Fruit fly (Drosophila melanogaster) whole organism, embryonic: ENCODE measurements around the gene Uba4.

ENCODE experiments used
- Bteb2 ChIP-seq: fragments of 200-800 bp; sonication (Bioruptor generic); optimal IDR thresholded peaks from 2 replicates; lab custom pipeline; 2016; ENCODE audit warnings: missing biosample characterization, missing genetic modification characterization
- CG10147 ChIP-seq: fragments of 200-800 bp; sonication (Bioruptor generic); optimal IDR thresholded peaks from 2 replicates; lab custom pipeline; 2019; ENCODE audit warnings: missing biosample characterization, mild to moderate bottlenecking, missing genetic modification characterization, moderate library complexity
- CG10431 ChIP-seq: fragments of 200-800 bp; sonication (Bioruptor generic); optimal IDR thresholded peaks from 3 replicates; lab custom pipeline; 2018; ENCODE audit warnings: missing biosample characterization, mild to moderate bottlenecking, missing genetic modification characterization
- CG10565 ChIP-seq: fragments of 200-800 bp; sonication (Bioruptor generic); optimal IDR thresholded peaks from 3 replicates; lab custom pipeline; 2016; ENCODE audit warnings: missing biosample characterization, mild to moderate bottlenecking, missing genetic modification characterization
- CG11456 ChIP-seq: fragments of 200-800 bp; sonication (Bioruptor generic); IDR thresholded peaks from 3 replicates; pipeline ENCODE4 v1.3.6; 2022; ENCODE audit warnings: missing biosample characterization, missing genetic modification characterization
- CG13296 ChIP-seq: fragments of 200-800 bp; sonication (Bioruptor generic); optimal IDR thresholded peaks from 3 replicates; lab custom pipeline; 2018; ENCODE audit warnings: missing biosample characterization, mild to moderate bottlenecking, missing genetic modification characterization
- CG13624 ChIP-seq: fragments of 200-800 bp; sonication (Bioruptor generic); optimal IDR thresholded peaks from 2 replicates; lab custom pipeline; 2016; ENCODE audit warnings: missing biosample characterization, missing genetic modification characterization
- CG14667 ChIP-seq: fragments of 200-800 bp; sonication (Bioruptor generic); IDR thresholded peaks from 2 replicates; pipeline ENCODE4 v1.3.6; 2022; ENCODE audit warnings: missing biosample characterization, missing genetic modification characterization
- CG15073 ChIP-seq: fragments of 200-800 bp; sonication (Bioruptor generic); optimal IDR thresholded peaks from 2 replicates; lab custom pipeline; 2016; ENCODE audit warnings: missing biosample characterization, missing genetic modification characterization
- CG1603 ChIP-seq: fragments of 200-800 bp; sonication (Bioruptor generic); optimal IDR thresholded peaks from 2 replicates; lab custom pipeline; 2019; ENCODE audit warnings: missing biosample characterization, mild to moderate bottlenecking, missing genetic modification characterization, moderate library complexity
- CG17186 ChIP-seq: fragments of 200-800 bp; sonication (Bioruptor generic); optimal IDR thresholded peaks from 3 replicates; lab custom pipeline; 2017; ENCODE audit warnings: missing biosample characterization, missing genetic modification reagents, missing genetic modification characterization
- CG17328 ChIP-seq: fragments of 200-800 bp; sonication (Bioruptor generic); IDR thresholded peaks from 2 replicates; pipeline ENCODE4 v1.3.6; 2022; ENCODE audit warnings: missing biosample characterization, missing genetic modification characterization
- CG30403 ChIP-seq: fragments of 200-800 bp; sonication (Bioruptor generic); optimal IDR thresholded peaks from 3 replicates; lab custom pipeline; 2016; ENCODE audit warnings: missing biosample characterization, missing genetic modification characterization
- CG3995 ChIP-seq: fragments of 200-800 bp; sonication (Bioruptor generic); optimal IDR thresholded peaks from 3 replicates; lab custom pipeline; 2016; ENCODE audit warnings: missing biosample characterization, missing genetic modification characterization
- CG6654 ChIP-seq: fragments of 200-800 bp; sonication (Bioruptor generic); optimal IDR thresholded peaks from 2 replicates; lab custom pipeline; 2017; ENCODE audit warnings: missing biosample characterization, mild to moderate bottlenecking, missing genetic modification characterization
- CG6765 ChIP-seq: fragments of 200-800 bp; sonication (Bioruptor generic); optimal IDR thresholded peaks from 3 replicates; lab custom pipeline; 2017; ENCODE audit warnings: missing biosample characterization, mild to moderate bottlenecking, missing genetic modification characterization
- CG7556 ChIP-seq: fragments of 200-800 bp; sonication (Bioruptor generic); optimal IDR thresholded peaks from 2 replicates; lab custom pipeline; 2017; ENCODE audit warnings: missing biosample characterization, mild to moderate bottlenecking, missing genetic modification characterization
- CG8924 ChIP-seq: fragments of 200-800 bp; optimal IDR thresholded peaks from 3 replicates; lab custom pipeline; 2019; ENCODE audit warnings: missing biosample characterization, mild to moderate bottlenecking, missing genetic modification characterization, moderate library complexity
- D ChIP-seq, 2 experiments: fragments of 200-800 bp in 1 of 2; fragments of >200 bp in 1 of 2; sonication (Bioruptor generic) in 1 of 2; optimal IDR thresholded peaks; 2 replicates in 1 of 2; 3 replicates in 1 of 2; lab custom pipeline; 2017; ENCODE audit warnings: mild to moderate bottlenecking in 1 of 2, missing biosample characterization in 1 of 2, missing genetic modification characterization in 1 of 2, missing genetic modification reagents in 1 of 2
- Deaf1 ChIP-seq: fragments of 200-800 bp; optimal IDR thresholded peaks from 3 replicates; lab custom pipeline; 2019; ENCODE audit warnings: missing biosample characterization, mild to moderate bottlenecking, missing genetic modification characterization, moderate library complexity
- ERR ChIP-seq: fragments of 200-800 bp; sonication (Bioruptor generic); optimal IDR thresholded peaks from 2 replicates; lab custom pipeline; 2016; ENCODE audit warnings: missing biosample characterization, missing genetic modification characterization
- Eip74EF ChIP-seq, 2 experiments: fragments of 200-800 bp in 1 of 2; fragments of >200 bp in 1 of 2; sonication (Bioruptor generic) in 1 of 2; optimal IDR thresholded peaks; 2 replicates each; lab custom pipeline; 2017 to 2019; ENCODE audit warnings: missing biosample characterization in 2 of 2, missing genetic modification characterization in 2 of 2, mild to moderate bottlenecking in 1 of 2, moderate library complexity in 1 of 2
- HHEX ChIP-seq: fragments of 200-800 bp; sonication (Bioruptor generic); optimal IDR thresholded peaks from 3 replicates; lab custom pipeline; 2017; ENCODE audit warnings: missing biosample characterization, mild to moderate bottlenecking, missing genetic modification characterization, missing genetic modification reagents
- MBD-R2 ChIP-seq: fragments of 200-800 bp; sonication (Bioruptor generic); IDR thresholded peaks from 2 replicates; pipeline ENCODE4 v1.3.6; 2022; ENCODE audit warnings: missing biosample characterization, missing genetic modification characterization
- Max ChIP-seq: fragments of 200-800 bp; sonication (Bioruptor generic); optimal IDR thresholded peaks from 2 replicates; lab custom pipeline; 2016; ENCODE audit warnings: missing biosample characterization, mild to moderate bottlenecking, missing genetic modification characterization
- Mes4 ChIP-seq: fragments of 200-800 bp; sonication (Bioruptor generic); optimal IDR thresholded peaks from 2 replicates; lab custom pipeline; 2016; ENCODE audit warnings: missing biosample characterization, missing genetic modification characterization
- Scr ChIP-seq: fragments of 200-800 bp; sonication (Bioruptor generic); IDR thresholded peaks from 2 replicates; pipeline ENCODE4 v1.3.6; 2022; ENCODE audit warnings: missing biosample characterization, missing genetic modification characterization; ENCODE audit not compliant: partially characterized antibody
- Six4 ChIP-seq: fragments of 200-800 bp; sonication (Bioruptor generic); optimal IDR thresholded peaks from 2 replicates; lab custom pipeline; 2016; ENCODE audit warnings: missing biosample characterization, missing genetic modification characterization
- al ChIP-seq: fragments of 200-800 bp; sonication (Bioruptor generic); IDR thresholded peaks from 2 replicates; pipeline ENCODE4 v1.3.6; 2022; ENCODE audit warnings: missing biosample characterization, missing genetic modification characterization
- ash1 ChIP-seq: fragments of 200-800 bp; sonication (Bioruptor generic); optimal IDR thresholded peaks from 2 replicates; lab custom pipeline; 2018; ENCODE audit warnings: missing biosample characterization, mild to moderate bottlenecking, missing genetic modification characterization
- bbx ChIP-seq: fragments of 200-800 bp; sonication (Bioruptor generic); IDR thresholded peaks from 2 replicates; pipeline ENCODE4 v1.3.6; 2022; ENCODE audit warnings: missing biosample characterization, missing genetic modification characterization; ENCODE audit not compliant: partially characterized antibody
- cad ChIP-seq: fragments of >200 bp; optimal IDR thresholded peaks from 2 replicates; lab custom pipeline; 2017; ENCODE audit warnings: missing biosample characterization, missing genetic modification characterization
- croc ChIP-seq: fragments of 200-800 bp; sonication (Bioruptor generic); conservative IDR thresholded peaks from 3 replicates; pipeline ENCODE4 v1.3.6; 2022; ENCODE audit warnings: missing biosample characterization, missing genetic modification characterization
- crol ChIP-seq: fragments of 200-800 bp; sonication (Bioruptor generic); IDR thresholded peaks from 2 replicates; pipeline ENCODE4 v1.3.6; 2022; ENCODE audit warnings: missing biosample characterization, missing genetic modification characterization
- fu2 ChIP-seq: fragments of 200-800 bp; sonication (Bioruptor generic); optimal IDR thresholded peaks from 2 replicates; lab custom pipeline; 2016; ENCODE audit warnings: missing biosample characterization, missing genetic modification characterization
- insv ChIP-seq, 2 experiments: fragments of 200-800 bp; sonication (Bioruptor generic); optimal IDR thresholded peaks; 3 replicates each; lab custom pipeline; 2016 to 2018; ENCODE audit warnings: missing biosample characterization in 2 of 2, missing genetic modification characterization in 2 of 2
- kni ChIP-seq: fragments of 200-800 bp; sonication (Bioruptor generic); optimal IDR thresholded peaks from 3 replicates; lab custom pipeline; 2017; ENCODE audit warnings: mild to moderate bottlenecking, missing biosample characterization, missing genetic modification reagents, missing genetic modification characterization
- lbe ChIP-seq: fragments of 200-800 bp; sonication (Bioruptor generic); optimal IDR thresholded peaks from 2 replicates; lab custom pipeline; 2016; ENCODE audit warnings: missing biosample characterization, mild to moderate bottlenecking, missing genetic modification characterization
- lilli ChIP-seq: fragments of 200-800 bp; sonication (Bioruptor generic); optimal IDR thresholded peaks from 3 replicates; lab custom pipeline; 2016; ENCODE audit warnings: missing biosample characterization, missing genetic modification characterization
- nerfin-1 ChIP-seq: fragments of 200-800 bp; sonication (Bioruptor generic); optimal IDR thresholded peaks from 3 replicates; lab custom pipeline; 2019; ENCODE audit warnings: missing biosample characterization, mild to moderate bottlenecking, missing genetic modification characterization, moderate library complexity
- otp ChIP-seq: fragments of 200-800 bp; sonication (Bioruptor generic); IDR thresholded peaks from 3 replicates; pipeline ENCODE4, ENCODE4 v1.3.6; 2022; ENCODE audit warnings: missing biosample characterization, missing genetic modification characterization
- pros ChIP-seq: fragments of 200-800 bp; sonication (Bioruptor generic); optimal IDR thresholded peaks from 3 replicates; lab custom pipeline; 2019; ENCODE audit warnings: missing biosample characterization, mild to moderate bottlenecking, missing genetic modification characterization, moderate library complexity
- ranshi ChIP-seq: fragments of 200-800 bp; sonication (Bioruptor generic); IDR thresholded peaks from 2 replicates; pipeline ENCODE4 v1.3.6; 2022; ENCODE audit warnings: missing biosample characterization, missing genetic modification characterization
- sd ChIP-seq: fragments of 200-800 bp; sonication (Bioruptor generic); optimal IDR thresholded peaks from 3 replicates; lab custom pipeline; 2018; ENCODE audit warnings: missing biosample characterization, mild to moderate bottlenecking, missing genetic modification characterization, moderate library complexity
- sug ChIP-seq: fragments of 200-800 bp; optimal IDR thresholded peaks from 2 replicates; lab custom pipeline; 2019; ENCODE audit warnings: missing biosample characterization, mild to moderate bottlenecking, missing genetic modification characterization, moderate library complexity
- tgo ChIP-seq: fragments of 200-800 bp; sonication (Bioruptor generic); IDR thresholded peaks from 3 replicates; pipeline ENCODE4 v1.3.6; 2022; ENCODE audit warnings: missing biosample characterization, missing genetic modification characterization
- tna ChIP-seq: fragments of 200-800 bp; sonication (Bioruptor generic); IDR thresholded peaks from 2 replicates; pipeline ENCODE4 v1.3.6; 2022; ENCODE audit warnings: missing biosample characterization, missing genetic modification characterization; ENCODE audit not compliant: partially characterized antibody
- trh ChIP-seq: fragments of 200-800 bp; sonication (Bioruptor generic); optimal IDR thresholded peaks from 2 replicates; lab custom pipeline; 2016; ENCODE audit warnings: missing biosample characterization, missing genetic modification characterization
- vnd ChIP-seq: fragments of 200-800 bp; sonication (Bioruptor generic); IDR thresholded peaks from 3 replicates; pipeline ENCODE4 v1.3.6; 2022; ENCODE audit warnings: missing biosample characterization, missing genetic modification characterization; ENCODE audit not compliant: partially characterized antibody

Gene Uba4

dm6 chr2L:8521724-8522309, 4.6 kb downstream of the Uba4 start, which contains the start of gene Acer (continued):
- TF ChIP-seq CG13296 (GFP tag; lab: Kevin White, UChicago), result peak; percentile 22
- peak; percentile 66 for TF ChIP-seq pros
- peak; percentile 13; the same call in 1 of the 2 replicates for TF ChIP-seq tna
- TF ChIP-seq trh (GFP tag; lab: Kevin White, UChicago), result no peak
- no peak for TF ChIP-seq HHEX (GFP tag; lab: Kevin White, UChicago)
- no peak; the same call in 2 of the 3 replicates for TF ChIP-seq tgo
- no peak for TF ChIP-seq lilli (GFP tag; lab: Kevin White, UChicago)
- TF ChIP-seq Six4 (GFP tag; lab: Kevin White, UChicago), result no peak
- TF ChIP-seq sug (tag; lab: Kevin White, UChicago), result peak; percentile 41
- no peak for TF ChIP-seq al (GFP tag; lab: Robert Waterston, UW)
- no peak for TF ChIP-seq crol
- TF ChIP-seq ranshi (GFP tag; lab: Robert Waterston, UW), result no peak
- TF ChIP-seq CG17186 (GFP tag; lab: Kevin White, UChicago), result no peak
- TF ChIP-seq Bteb2 (GFP tag; lab: Kevin White, UChicago), result no peak
- no peak for TF ChIP-seq Max (GFP tag; lab: Kevin White, UChicago)
- no peak for TF ChIP-seq croc
- no peak for TF ChIP-seq CG10147 (GFP tag; lab: Kevin White, UChicago)
- no peak for TF ChIP-seq Eip74EF (GFP tag; optimal IDR thresholded peaks at IDR 0.05; lab: Kevin White, UChicago)
- TF ChIP-seq CG10431 (GFP tag; lab: Kevin White, UChicago), result no peak
- TF ChIP-seq CG13624 (GFP tag; lab: Kevin White, UChicago), result peak; percentile 30
- no peak for TF ChIP-seq CG10565
- TF ChIP-seq CG6765 (GFP tag; lab: Kevin White, UChicago), result no peak
- no peak for TF ChIP-seq CG17328
- no peak for TF ChIP-seq CG1603
- no peak for TF ChIP-seq CG15073
- no peak for TF ChIP-seq CG6654 (GFP tag; lab: Kevin White, UChicago)
- no peak for TF ChIP-seq cad (GFP tag; lab: Kevin White, UChicago)
- no peak for TF ChIP-seq CG11456
- no peak for TF ChIP-seq ash1
- TF ChIP-seq nerfin-1 (tag; lab: Kevin White, UChicago), result peak; percentile 3
- TF ChIP-seq kni (GFP tag; lab: Kevin White, UChicago), result peak; percentile 73
- no peak for TF ChIP-seq Mes4 (GFP tag; lab: Kevin White, UChicago)
- TF ChIP-seq lbe, result no peak
- no peak for TF ChIP-seq otp (GFP tag; lab: Robert Waterston, UW)
- no peak for TF ChIP-seq CG7556
- no peak for TF ChIP-seq D (optimal IDR thresholded peaks at IDR 0.05; lab: Kevin White, UChicago)
- TF ChIP-seq D (GFP tag; optimal IDR thresholded peaks at IDR 0.05; lab: Kevin White, UChicago), result no peak
- peak; percentile 24 for TF ChIP-seq CG3995 (GFP tag; lab: Kevin White, UChicago)
- peak; percentile 35; the same call in 1 of the 2 replicates for TF ChIP-seq Scr (GFP tag; lab: Robert Waterston, UW)
- TF ChIP-seq ERR (GFP tag; lab: Kevin White, UChicago), result no peak
- peak; percentile 26; the same call in 1 of the 2 replicates for TF ChIP-seq MBD-R2
- TF ChIP-seq CG14667 (GFP tag; lab: Robert Waterston, UW), result no peak
- TF ChIP-seq CG30403 (GFP tag; lab: Kevin White, UChicago), result no peak
- TF ChIP-seq insv (GFP tag; optimal IDR thresholded peaks at IDR 0.05; lab: Kevin White, UChicago), result no peak
- peak; percentile 54 for TF ChIP-seq sd (tag; lab: Kevin White, UChicago)
- no peak for TF ChIP-seq fu2 (GFP tag; lab: Kevin White, UChicago)
- TF ChIP-seq Deaf1, result no peak
- peak; percentile 56; the same call in 1 of the 2 replicates for TF ChIP-seq bbx (GFP tag; lab: Robert Waterston, UW)
- peak; percentile 14 for TF ChIP-seq CG8924 (tag; lab: Kevin White, UChicago)
- no peak for TF ChIP-seq vnd (GFP tag; lab: Robert Waterston, UW)
